Worm (Caenorhabditis elegans) whole organism, young adult: ENCODE results near the gene srd-38.

Experiments
- B0019.2 ChIP-seq: fragments of 200-800 bp; sonication (Bioruptor generic); conservative IDR thresholded peaks from 2 replicates; pipeline ENCODE4 v1.3.6; 2022; ENCODE audit warnings: missing genetic modification reagents, missing genetic modification characterization, missing compliant biosample characterization
- F22D6.2 ChIP-seq: sonication (generic microtip); optimal IDR thresholded peaks from 2 replicates; lab custom pipeline; 2016; ENCODE audit warnings: mild to moderate bottlenecking, missing genetic modification characterization, missing compliant biosample characterization
- F23B12.7 ChIP-seq: sonication (generic microtip); optimal IDR thresholded peaks from 2 replicates; lab custom pipeline; 2017; ENCODE audit warnings: missing genetic modification characterization, mild to moderate bottlenecking, missing compliant biosample characterization, antibody characterized with exemption, moderate library complexity; ENCODE audit not compliant: insufficient read depth
- F49E8.2 ChIP-seq: sonication (generic microtip); optimal IDR thresholded peaks from 3 replicates; lab custom pipeline; 2017; ENCODE audit warnings: missing genetic modification characterization, mild to moderate bottlenecking, missing compliant biosample characterization, antibody characterized with exemption, moderate library complexity; ENCODE audit not compliant: insufficient read depth
- F55B11.4 ChIP-seq: sonication (generic microtip); optimal IDR thresholded peaks from 2 replicates; lab custom pipeline; 2016; ENCODE audit warnings: missing compliant biosample characterization, missing genetic modification characterization, borderline replicate concordance; ENCODE audit not compliant: insufficient read depth
- T07F8.4 ChIP-seq: sonication (generic microtip); optimal IDR thresholded peaks from 2 replicates; lab custom pipeline; 2016; ENCODE audit warnings: mild to moderate bottlenecking, missing genetic modification characterization, moderate library complexity, missing compliant biosample characterization
- T26A5.8 ChIP-seq: sonication (generic microtip); optimal IDR thresholded peaks from 2 replicates; lab custom pipeline; 2016; ENCODE audit warnings: missing genetic modification characterization, missing compliant biosample characterization
- Y67H2A.10 ChIP-seq: fragments of 200-800 bp; sonication (Bioruptor generic); conservative IDR thresholded peaks from 2 replicates; pipeline ENCODE4 v1.3.6; 2022; ENCODE audit warnings: missing genetic modification reagents, missing genetic modification characterization, missing compliant biosample characterization
- Y79H2A.3 ChIP-seq: fragments of 200-800 bp; sonication (Bioruptor generic); conservative IDR thresholded peaks from 2 replicates; pipeline ENCODE4 v1.3.6; 2022; ENCODE audit warnings: missing genetic modification reagents, missing genetic modification characterization, missing compliant biosample characterization
- attf-6 ChIP-seq: fragments of 200-800 bp; sonication (Bioruptor generic); IDR thresholded peaks from 2 replicates; pipeline ENCODE4 v1.3.6; 2022; ENCODE audit warnings: missing genetic modification reagents, missing genetic modification characterization, missing compliant biosample characterization
- bed-2 ChIP-seq: fragments of 200-800 bp; sonication (Bioruptor generic); IDR thresholded peaks from 2 replicates; pipeline ENCODE4 v1.3.6; 2022; ENCODE audit warnings: missing genetic modification reagents, missing genetic modification characterization, missing compliant biosample characterization
- ccch-3 ChIP-seq: fragments of 200-800 bp; sonication (Bioruptor generic); optimal IDR thresholded peaks from 2 replicates; lab custom pipeline; 2018; ENCODE audit warnings: mild to moderate bottlenecking, missing genetic modification characterization, missing compliant biosample characterization
- cebp-1 ChIP-seq, 2 experiments: fragments of 200-800 bp in 1 of 2; sonication (Bioruptor generic) in 1 of 2; sonication (generic microtip) in 1 of 2; IDR thresholded peaks in 1 of 2; optimal IDR thresholded peaks in 1 of 2; 2 replicates each; pipeline versions ENCODE4 v1.3.6 to Lab custom; 2017 to 2022; ENCODE audit warnings: missing compliant biosample characterization in 2 of 2, missing genetic modification characterization in 2 of 2, mild to moderate bottlenecking in 1 of 2, missing genetic modification reagents in 1 of 2, moderate library complexity in 1 of 2
- cebp-2 ChIP-seq: fragments of 200-800 bp; sonication (Bioruptor generic); IDR thresholded peaks from 2 replicates; pipeline ENCODE4 v1.3.6; 2022; ENCODE audit warnings: missing genetic modification characterization, missing compliant biosample characterization
- ceh-27 ChIP-seq: fragments of 200-800 bp; sonication (Bioruptor generic); optimal IDR thresholded peaks from 2 replicates; lab custom pipeline; 2018; ENCODE audit warnings: mild to moderate bottlenecking, missing genetic modification characterization, moderate library complexity, missing compliant biosample characterization
- ceh-58 ChIP-seq: fragments of 200-800 bp; sonication (Bioruptor generic); IDR thresholded peaks from 2 replicates; pipeline ENCODE4 v1.3.6; 2022; ENCODE audit warnings: missing genetic modification characterization, missing compliant biosample characterization
- ceh-79 ChIP-seq: sonication (generic microtip); optimal IDR thresholded peaks from 2 replicates; lab custom pipeline; 2017; ENCODE audit warnings: mild to moderate bottlenecking, missing genetic modification characterization, missing compliant biosample characterization
- ceh-91 ChIP-seq: fragments of 200-800 bp; sonication (Bioruptor generic); IDR thresholded peaks from 2 replicates; pipeline ENCODE4 v1.3.6; 2022; ENCODE audit warnings: missing genetic modification reagents, missing genetic modification characterization, missing compliant biosample characterization
- dpff-1 ChIP-seq: sonication (generic microtip); optimal IDR thresholded peaks from 2 replicates; lab custom pipeline; 2017; ENCODE audit warnings: mild to moderate bottlenecking, missing genetic modification characterization, missing compliant biosample characterization
- dpl-1 ChIP-seq: fragments of 150-350 bp; optimal IDR thresholded peaks from 2 replicates; lab custom pipeline; 2014; ENCODE audit warnings: missing biosample characterization, missing genetic modification reagents, missing genetic modification characterization
- egl-44 ChIP-seq: fragments of 200-800 bp; sonication (Bioruptor generic); IDR thresholded peaks from 2 replicates; pipeline ENCODE4 v1.3.6; 2022; ENCODE audit warnings: missing genetic modification reagents, missing genetic modification characterization, missing compliant biosample characterization
- fkh-3 ChIP-seq: sonication (generic microtip); optimal IDR thresholded peaks from 2 replicates; lab custom pipeline; 2016; ENCODE audit warnings: mild to moderate bottlenecking, missing genetic modification characterization, missing compliant biosample characterization
- gei-17 ChIP-seq: fragments of 200-800 bp; sonication (Bioruptor generic); optimal IDR thresholded peaks from 2 replicates; lab custom pipeline; 2018; ENCODE audit warnings: mild to moderate bottlenecking, missing genetic modification characterization, missing compliant biosample characterization
- hlh-26 ChIP-seq: fragments of 200-800 bp; sonication (Bioruptor generic); conservative IDR thresholded peaks from 2 replicates; pipeline ENCODE4 v1.3.6; 2022; ENCODE audit warnings: missing genetic modification reagents, missing genetic modification characterization, missing compliant biosample characterization
- hmg-1.2 ChIP-seq: fragments of 200-800 bp; sonication (Bioruptor generic); IDR thresholded peaks from 2 replicates; pipeline ENCODE4 v1.3.6; 2022; ENCODE audit warnings: missing genetic modification reagents, missing genetic modification characterization, missing compliant biosample characterization
- hmg-20 ChIP-seq: fragments of 200-800 bp; sonication (Bioruptor generic); IDR thresholded peaks from 2 replicates; pipeline ENCODE4 v1.3.6; 2022; ENCODE audit warnings: missing genetic modification reagents, missing genetic modification characterization, missing compliant biosample characterization
- lin-26 ChIP-seq: fragments of 200-800 bp; sonication (Bioruptor generic); IDR thresholded peaks from 2 replicates; pipeline ENCODE4 v1.3.6; 2022; ENCODE audit warnings: missing genetic modification reagents, missing genetic modification characterization, missing compliant biosample characterization
- lin-40 ChIP-seq: sonication (generic microtip); optimal IDR thresholded peaks from 2 replicates; lab custom pipeline; 2016; ENCODE audit warnings: missing genetic modification characterization, mild to moderate bottlenecking, missing compliant biosample characterization, missing genotype, missing genetic modification reagents
- lsl-1 ChIP-seq: fragments of 200-800 bp; sonication (Bioruptor generic); optimal IDR thresholded peaks from 2 replicates; lab custom pipeline; 2018; ENCODE audit warnings: mild to moderate bottlenecking, missing genetic modification characterization, moderate library complexity, missing compliant biosample characterization
- lsy-27 ChIP-seq: sonication (generic microtip); optimal IDR thresholded peaks from 2 replicates; lab custom pipeline; 2017; ENCODE audit warnings: missing genetic modification characterization, mild to moderate bottlenecking, missing compliant biosample characterization, antibody characterized with exemption, missing genotype, borderline replicate concordance; ENCODE audit not compliant: insufficient read depth
- madf-3 ChIP-seq: fragments of 200-800 bp; sonication (Bioruptor generic); IDR thresholded peaks from 2 replicates; pipeline ENCODE4 v1.3.6; 2022; ENCODE audit warnings: missing genetic modification reagents, missing genetic modification characterization, missing compliant biosample characterization
- mes-4 ChIP-seq: sonication (generic microtip); optimal IDR thresholded peaks from 2 replicates; lab custom pipeline; 2016; ENCODE audit warnings: missing genotype, missing genetic modification characterization, missing compliant biosample characterization
- nfya-2 ChIP-seq: fragments of 200-800 bp; sonication (Bioruptor generic); IDR thresholded peaks from 2 replicates; pipeline ENCODE4 v1.3.6; 2022; ENCODE audit warnings: missing genetic modification reagents, missing genetic modification characterization, missing compliant biosample characterization
- nhr-120 ChIP-seq: fragments of 200-800 bp; sonication (Bioruptor generic); IDR thresholded peaks from 2 replicates; pipeline ENCODE4 v1.3.6; 2022; ENCODE audit warnings: missing genetic modification characterization, missing compliant biosample characterization
- nhr-90 ChIP-seq: sonication (generic microtip); optimal IDR thresholded peaks from 2 replicates; lab custom pipeline; 2016; ENCODE audit warnings: missing genotype, mild to moderate bottlenecking, missing genetic modification characterization, missing compliant biosample characterization
- rpc-1 ChIP-seq, 2 experiments: fragments of 150-350 bp in 1 of 2; sonication (generic microtip) in 1 of 2; optimal IDR thresholded peaks; 2 replicates each; lab custom pipeline; 2014 to 2018; ENCODE audit warnings: missing biosample characterization in 1 of 2, missing genetic modification characterization in 1 of 2, missing genetic modification reagents in 1 of 2, missing genotype in 1 of 2
- sea-2 ChIP-seq: fragments of 200-800 bp; sonication (Bioruptor generic); IDR thresholded peaks from 2 replicates; pipeline ENCODE4 v1.3.6; 2022; ENCODE audit warnings: missing genetic modification characterization, missing compliant biosample characterization
- snpc-4 ChIP-seq, 5 experiments: fragments of 150-350 bp in 1 of 5; sonication (generic microtip) in 4 of 5; optimal IDR thresholded peaks; 2 replicates each; lab custom pipeline; 2014 to 2018; ENCODE audit warnings: missing genetic modification characterization in 5 of 5, missing biosample characterization in 3 of 5, antibody characterized with exemption in 2 of 5, mild to moderate bottlenecking in 2 of 5, missing compliant biosample characterization in 2 of 5, missing genotype in 2 of 5, moderate library complexity in 2 of 5, missing genetic modification reagents in 1 of 5
- somi-1 ChIP-seq: fragments of 200-800 bp; sonication (Bioruptor generic); optimal IDR thresholded peaks from 2 replicates; lab custom pipeline; 2018; ENCODE audit warnings: mild to moderate bottlenecking, missing genetic modification characterization, missing compliant biosample characterization
- tbp1 ChIP-seq: fragments of 200-800 bp; sonication (Bioruptor generic); optimal IDR thresholded peaks from 2 replicates; lab custom pipeline; 2018; ENCODE audit warnings: mild to moderate bottlenecking, missing genetic modification characterization, missing compliant biosample characterization
- tlf-1 ChIP-seq: fragments of 200-800 bp; sonication (Bioruptor generic); optimal IDR thresholded peaks from 2 replicates; lab custom pipeline; 2018; ENCODE audit warnings: mild to moderate bottlenecking, missing genetic modification characterization, missing compliant biosample characterization
- xnd-1 ChIP-seq: sonication (generic microtip); optimal IDR thresholded peaks from 2 replicates; lab custom pipeline; 2016; ENCODE audit warnings: missing genotype, missing genetic modification reagents, missing genetic modification characterization, missing compliant biosample characterization
- zim-3 ChIP-seq: sonication (generic microtip); optimal IDR thresholded peaks from 2 replicates; lab custom pipeline; 2017; ENCODE audit warnings: mild to moderate bottlenecking, missing genetic modification characterization, moderate library complexity, missing compliant biosample characterization
- ztf-18 ChIP-seq: sonication (generic microtip); optimal IDR thresholded peaks from 2 replicates; lab custom pipeline; 2016; ENCODE audit warnings: missing genotype, mild to moderate bottlenecking, missing genetic modification characterization, missing compliant biosample characterization
- ztf-26 ChIP-seq: sonication (generic microtip); optimal IDR thresholded peaks from 2 replicates; lab custom pipeline; 2017; ENCODE audit warnings: missing genetic modification characterization, missing compliant biosample characterization

srd-38 gene

ce11 chrX:13306869-13307446 is 15.4 kb downstream of the srd-38 start (continued):
- TF ChIP-seq nhr-120 (GFP tag; lab: Robert Waterston, UW) (0 out of 2 replicates have a peak, but pooled peaks have one; percentile 47), ceh-58 (GFP tag; lab: Robert Waterston, UW) (0 out of 2 replicates have a peak, but pooled peaks have one; percentile 22)

ce11 chrX:13307852-13308251 is 16.2 kb downstream of the srd-38 start:
- TF ChIP-seq gei-17 (GFP tag; lab: Kevin White, UChicago) (no peak), dpl-1 (GFP tag; lab: Kevin White, UChicago) (no peak), madf-3 (no peak), sea-2 (GFP tag; lab: Robert Waterston, UW) (no peak), xnd-1 (tag; lab: Kevin White, UChicago) (no peak), attf-6 (GFP tag; lab: Robert Waterston, UW) (no peak), nfya-2 (GFP tag; lab: Robert Waterston, UW) (no peak), Y79H2A.3 (GFP tag; lab: Robert Waterston, UW) (no peak), dpff-1 (tag; lab: Kevin White, UChicago) (no peak), ccch-3 (GFP tag; lab: Kevin White, UChicago) (no peak), rpc-1 (optimal IDR thresholded peaks at IDR 0.05; lab: Kevin White, UChicago) (peak; percentile 68), rpc-1 (tag; optimal IDR thresholded peaks at IDR 0.05; lab: Kevin White, UChicago) (peak; percentile 79), ceh-27 (GFP tag; lab: Kevin White, UChicago) (no peak), zim-3 (tag; lab: Kevin White, UChicago) (no peak), T26A5.8 (no peak), F55B11.4 (no peak), hmg-1.2 (GFP tag; lab: Robert Waterston, UW) (peak; percentile 39; the same call in 1 of the 2 replicates), somi-1 (no peak), Y67H2A.10 (GFP tag; lab: Robert Waterston, UW) (no peak), lsy-27 (tag; lab: Kevin White, UChicago) (no peak), lin-40 (tag; lab: Kevin White, UChicago) (peak; percentile 15), B0019.2 (GFP tag; lab: Robert Waterston, UW) (no peak), ceh-91 (no peak), lin-26 (GFP tag; lab: Robert Waterston, UW) (peak; percentile 59), ztf-26 (no peak), F49E8.2 (no peak), F22D6.2 (tag; lab: Kevin White, UChicago) (no peak), ztf-18 (tag; lab: Kevin White, UChicago) (no peak), cebp-2 (no peak), egl-44 (GFP tag; lab: Robert Waterston, UW) (no peak), ceh-79 (tag; lab: Kevin White, UChicago) (no peak), T07F8.4 (tag; lab: Kevin White, UChicago) (no peak), mes-4 (tag; lab: Kevin White, UChicago) (no peak), tlf-1 (GFP tag; lab: Kevin White, UChicago) (no peak), F23B12.7 (tag; lab: Kevin White, UChicago) (no peak), bed-2 (no peak), snpc-4 (GFP tag; optimal IDR thresholded peaks at IDR 0.05; lab: Kevin White, UChicago) (peak; percentile 47), snpc-4 (tag; optimal IDR thresholded peaks at IDR 0.05; lab: Kevin White, UChicago) (peak in 2 of 4 experiments; percentile 10 to 60), lsl-1 (GFP tag; lab: Kevin White, UChicago) (no peak), tbp1 (GFP tag; lab: Kevin White, UChicago) (peak; percentile 86), nhr-90 (tag; lab: Kevin White, UChicago) (peak; percentile 30), fkh-3 (no peak), hmg-20 (no peak), cebp-1 (GFP tag; IDR thresholded peaks at IDR 0.05; lab: Robert Waterston, UW) (no peak), cebp-1 (tag; optimal IDR thresholded peaks at IDR 0.05; lab: Kevin White, UChicago) (peak; percentile 40), hlh-26 (GFP tag; lab: Robert Waterston, UW) (no peak)
